Worm (Caenorhabditis elegans) whole organism, L3 larva: ENCODE measurements around the gene sdz-31.

Source experiments
- aly-2 ChIP-seq: fragments of 150-350 bp; optimal IDR thresholded peaks from 2 replicates; lab custom pipeline; 2014; ENCODE audit warnings: missing biosample characterization, missing genetic modification characterization
- ama-1 ChIP-seq: fragments of 150-350 bp; optimal IDR thresholded peaks from 2 replicates; lab custom pipeline; 2018
- elt-3 ChIP-seq, 3 experiments: fragments of 150-350 bp in 1 of 3; sonication (generic microtip) in 2 of 3; optimal IDR thresholded peaks; 2 replicates in 2 of 3; 4 replicates in 1 of 3; lab custom pipeline; 2014 to 2017; ENCODE audit warnings: missing biosample characterization in 3 of 3, missing genetic modification characterization in 3 of 3
- eor-1 ChIP-seq, 2 experiments: fragments of 150-350 bp; optimal IDR thresholded peaks; 2 replicates each; lab custom pipeline; 2014 to 2018; ENCODE audit warnings: missing biosample characterization in 2 of 2, missing genetic modification characterization in 2 of 2
- lin-39 ChIP-seq: fragments of 150-350 bp; optimal IDR thresholded peaks from 2 replicates; lab custom pipeline; 2018; ENCODE audit warnings: missing biosample characterization, missing genetic modification reagents, missing genetic modification characterization
- unc-62 ChIP-seq: fragments of 150-350 bp; sonication (generic microtip); optimal IDR thresholded peaks from 4 replicates; lab custom pipeline; 2014; ENCODE audit warnings: missing biosample characterization, missing genetic modification reagents, missing genetic modification characterization

- TF ChIP-seq lin-39 (tag; lab: Kevin White, UChicago) (no peak), eor-1 (tag; optimal IDR thresholded peaks at IDR 0.05; lab: Kevin White, UChicago) (no peak), elt-3 (tag; optimal IDR thresholded peaks at IDR 0.05; lab: Kevin White, UChicago) (no peak), aly-2 (tag; lab: Kevin White, UChicago) (no peak), unc-62 (GFP tag; lab: Kevin White, UChicago) (no peak), ama-1 (lab: Kevin White, UChicago) (no peak)
Observed at ce11 chrV:9879404-9879803, 563 bp upstream of the sdz-31 start, which contains the start of gene srab-26.
